Worm (Caenorhabditis elegans) whole organism, L3 larva: Measurements from ENCODE around the gene faxc-1.

Source experiments
- R02D3.7 ChIP-seq: fragments of 150-350 bp; optimal IDR thresholded peaks from 2 replicates; lab custom pipeline; 2014; ENCODE audit warnings: missing biosample characterization, missing genetic modification characterization
- ama-1 ChIP-seq: fragments of 150-350 bp; optimal IDR thresholded peaks from 2 replicates; lab custom pipeline; 2018
- ceh-28 ChIP-seq: fragments of 150-350 bp; optimal IDR thresholded peaks from 2 replicates; lab custom pipeline; 2014; ENCODE audit warnings: missing biosample characterization, missing genetic modification reagents, missing genetic modification characterization
- egl-27 ChIP-seq: sonication (generic microtip); optimal IDR thresholded peaks from 4 replicates; lab custom pipeline; 2017; ENCODE audit warnings: missing biosample characterization, missing genetic modification reagents, missing genetic modification characterization
- fkh-10 ChIP-seq: sonication (generic microtip); optimal IDR thresholded peaks from 2 replicates; lab custom pipeline; 2017; ENCODE audit warnings: missing biosample characterization, missing genetic modification reagents, missing genetic modification characterization
- lin-15B ChIP-seq: fragments of 150-350 bp; optimal IDR thresholded peaks from 2 replicates; lab custom pipeline; 2014; ENCODE audit warnings: missing biosample characterization, missing genetic modification characterization
- nhr-23 ChIP-seq: fragments of 150-350 bp; optimal IDR thresholded peaks from 2 replicates; lab custom pipeline; 2014; ENCODE audit warnings: missing biosample characterization, missing genetic modification reagents, missing genetic modification characterization
- nhr-25 ChIP-seq: sonication (generic microtip); optimal IDR thresholded peaks from 2 replicates; lab custom pipeline; 2017; ENCODE audit warnings: missing biosample characterization, missing genetic modification characterization
- skn-1 ChIP-seq: fragments of 150-350 bp; optimal IDR thresholded peaks from 2 replicates; lab custom pipeline; 2014; ENCODE audit warnings: missing biosample characterization, missing genetic modification characterization
- unc-39 ChIP-seq: sonication (generic microtip); optimal IDR thresholded peaks from 4 replicates; lab custom pipeline; 2017; ENCODE audit warnings: missing biosample characterization, missing genetic modification characterization
- unc-62 ChIP-seq: fragments of 150-350 bp; sonication (generic microtip); optimal IDR thresholded peaks from 4 replicates; lab custom pipeline; 2014; ENCODE audit warnings: missing biosample characterization, missing genetic modification reagents, missing genetic modification characterization
- ztf-11 ChIP-seq: fragments of 150-350 bp; optimal IDR thresholded peaks from 2 replicates; lab custom pipeline; 2014; ENCODE audit warnings: missing biosample characterization, missing genetic modification characterization
- ztf-4 ChIP-seq: fragments of 150-350 bp; optimal IDR thresholded peaks from 2 replicates; lab custom pipeline; 2014; ENCODE audit warnings: missing biosample characterization, missing genetic modification characterization

- no peak for TF ChIP-seq ama-1 (lab: Kevin White, UChicago)
- no peak for TF ChIP-seq nhr-25
- TF ChIP-seq unc-39 (tag; lab: Kevin White, UChicago): no peak
- no peak for TF ChIP-seq ztf-11 (tag; lab: Kevin White, UChicago)
- TF ChIP-seq skn-1 (tag; lab: Kevin White, UChicago): no peak
- TF ChIP-seq egl-27: no peak
- TF ChIP-seq fkh-10 (GFP tag; lab: Kevin White, UChicago): no peak
- TF ChIP-seq R02D3.7: no peak
- no peak for TF ChIP-seq ceh-28 (tag; lab: Kevin White, UChicago)
- no peak for TF ChIP-seq unc-62 (GFP tag; lab: Kevin White, UChicago)
- no peak for TF ChIP-seq ztf-4 (tag; lab: Kevin White, UChicago)
- no peak for TF ChIP-seq nhr-23 (tag; lab: Kevin White, UChicago)
- TF ChIP-seq lin-15B (tag; lab: Kevin White, UChicago): no peak
These were observed 16.4 kb downstream of the faxc-1 start, which contains the start of gene ife-5 for ce11 chrII:12280360-12280759.
